Fruit fly (Drosophila melanogaster): ENCODE measurements around the gene CG5421.
A peak's percentile ranks its signal among the peaks of the same experiment; 100 is the strongest.

The CG5421 gene

dm6 chr2L:12435976-12436771 lies 11.8 kb downstream of the CG5421 start (continued):
- no peak for TF ChIP-seq HmgD (GFP tag; optimal IDR thresholded peaks at IDR 0.05)
- TF ChIP-seq bigmax (GFP tag; optimal IDR thresholded peaks at IDR 0.05), result peak; percentile 81
- no peak for TF ChIP-seq abd-A (tag; optimal IDR thresholded peaks at IDR 0.05)
- TF ChIP-seq YL-1 (GFP tag; optimal IDR thresholded peaks at IDR 0.05), result peak; percentile 67
- TF ChIP-seq CG12942 (GFP tag; optimal IDR thresholded peaks at IDR 0.05), result no peak
- TF ChIP-seq Jarid2 (GFP tag; optimal IDR thresholded peaks at IDR 0.05), result no peak
- TF ChIP-seq CG18011 (GFP tag; optimal IDR thresholded peaks at IDR 0.05), result no peak
- TF ChIP-seq HLHmδ (GFP tag; optimal IDR thresholded peaks at IDR 0.05), result peak; percentile 37
- TF ChIP-seq CG32532 (GFP tag; IDR thresholded peaks at IDR 0.05), result no peak
- TF ChIP-seq CG6683 (GFP tag; optimal IDR thresholded peaks at IDR 0.05), result no peak
- no peak for TF ChIP-seq CG3163 (GFP tag; optimal IDR thresholded peaks at IDR 0.05)
- no peak for TF ChIP-seq pb (GFP tag; optimal IDR thresholded peaks at IDR 0.05)
- peak; percentile 20 for TF ChIP-seq CG17385 (GFP tag; optimal IDR thresholded peaks at IDR 0.05)
- TF ChIP-seq wor (GFP tag; IDR thresholded peaks at IDR 0.05), result no peak
- TF ChIP-seq odd (GFP tag; optimal IDR thresholded peaks at IDR 0.05), result no peak
- no peak for TF ChIP-seq br (optimal IDR thresholded peaks at IDR 0.05)
- no peak for TF ChIP-seq Doc3 (GFP tag; IDR thresholded peaks at IDR 0.05; ENCODE audit: partially characterized antibody)
- TF ChIP-seq Mad (GFP tag; optimal IDR thresholded peaks at IDR 0.05), result no peak
- TF ChIP-seq HmgZ (tag; optimal IDR thresholded peaks at IDR 0.05), result peak; percentile 11
- no peak for TF ChIP-seq Awh (GFP tag; IDR thresholded peaks at IDR 0.05)
- no peak for TF ChIP-seq Mrtf (GFP tag; IDR thresholded peaks at IDR 0.05)
- no peak for TF ChIP-seq maf-S (GFP tag; optimal IDR thresholded peaks at IDR 0.05)
- peak; percentile 58 for TF ChIP-seq cg (GFP tag; optimal IDR thresholded peaks at IDR 0.05)
- no peak for TF ChIP-seq ssp (GFP tag; IDR thresholded peaks at IDR 0.05)
- no peak for TF ChIP-seq CG8089 (GFP tag; optimal IDR thresholded peaks at IDR 0.05)
- TF ChIP-seq crc (GFP tag; optimal IDR thresholded peaks at IDR 0.05), result no peak
- TF ChIP-seq pfk (GFP tag; optimal IDR thresholded peaks at IDR 0.05), result peak; percentile 35
- TF ChIP-seq CG30020 (tag; optimal IDR thresholded peaks at IDR 0.05), result no peak
- TF ChIP-seq prd (optimal IDR thresholded peaks at IDR 0.05), result no peak
- 0 out of 3 replicates have a peak, but pooled peaks have one; percentile 10 for TF ChIP-seq prd (GFP tag; IDR thresholded peaks at IDR 0.05)
- TF ChIP-seq CG9932 (GFP tag; IDR thresholded peaks at IDR 0.05), result peak; percentile 15; the same call in 1 of the 2 replicates
- no peak for TF ChIP-seq pita (GFP tag; optimal IDR thresholded peaks at IDR 0.05)
- no peak for TF ChIP-seq CG1792 (GFP tag; optimal IDR thresholded peaks at IDR 0.05)
- TF ChIP-seq knrl (GFP tag; IDR thresholded peaks at IDR 0.05; ENCODE audit: partially characterized antibody), result no peak
- no peak for TF ChIP-seq croc (GFP tag; conservative IDR thresholded peaks at IDR 0.05)
- no peak for TF ChIP-seq Optix (GFP tag; IDR thresholded peaks at IDR 0.05)
- no peak for TF ChIP-seq fru (optimal IDR thresholded peaks at IDR 0.05)
- TF ChIP-seq CG7987 (GFP tag; optimal IDR thresholded peaks at IDR 0.05), result no peak
- no peak for TF ChIP-seq ara (GFP tag; IDR thresholded peaks at IDR 0.05)
- no peak for TF ChIP-seq Xrp1 (GFP tag; IDR thresholded peaks at IDR 0.05)
- no peak for TF ChIP-seq CG3726 (GFP tag; IDR thresholded peaks at IDR 0.05)
- no peak for TF ChIP-seq mam (GFP tag; optimal IDR thresholded peaks at IDR 0.05)
- TF ChIP-seq Ets65A (GFP tag), result no peak
- TF ChIP-seq Sox100B (GFP tag; optimal IDR thresholded peaks at IDR 0.05), result no peak
- TF ChIP-seq CG7556 (GFP tag; optimal IDR thresholded peaks at IDR 0.05), result no peak
- no peak for TF ChIP-seq sima (GFP tag; optimal IDR thresholded peaks at IDR 0.05)
- TF ChIP-seq zfh2 (GFP tag; optimal IDR thresholded peaks at IDR 0.05), result peak; percentile 5
- no peak for TF ChIP-seq NFAT (GFP tag; IDR thresholded peaks at IDR 0.05)
- TF ChIP-seq CG8290 (GFP tag; optimal IDR thresholded peaks at IDR 0.05), result peak; percentile 6
- peak in 1 of 2 experiments; percentile 44 for TF ChIP-seq CG8290 (tag; optimal IDR thresholded peaks at IDR 0.05)
- no peak for TF ChIP-seq jumu (GFP tag; optimal IDR thresholded peaks at IDR 0.05)
- no peak for TF ChIP-seq Rx (GFP tag; IDR thresholded peaks at IDR 0.05)
- no peak for TF ChIP-seq CTCF (GFP tag; optimal IDR thresholded peaks at IDR 0.05)

All from whole organism, embryonic.